Worm (Caenorhabditis elegans): Measurements from ENCODE around the gene trcs-2.

DNA sequence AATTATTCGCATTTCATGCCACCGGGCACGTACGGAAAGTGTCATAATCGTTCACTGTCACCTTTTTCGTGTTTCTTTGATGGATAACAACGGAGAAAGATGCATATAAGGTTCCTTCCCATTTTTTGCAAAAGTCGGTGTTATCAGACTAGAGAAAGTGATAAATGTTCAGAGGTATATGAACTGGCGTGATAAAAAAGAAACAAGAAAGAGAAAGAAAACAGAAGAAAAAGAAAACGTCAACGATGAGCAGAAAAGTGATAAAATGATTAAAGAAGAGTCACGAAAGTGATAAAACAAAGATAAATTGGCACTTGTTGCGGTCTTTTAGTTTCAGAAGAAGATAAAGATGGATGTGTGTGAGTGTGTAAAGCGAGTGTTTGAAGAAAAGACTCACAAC lies 8.0 kb downstream of the trcs-2 start:
- TF ChIP-seq tab-1 (GFP tag; IDR thresholded peaks at IDR 0.05) (no peak), med-1 (GFP tag; optimal IDR thresholded peaks at IDR 0.05; ENCODE audit: insufficient read depth) (no peak), ref-1 (GFP tag; conservative IDR thresholded peaks at IDR 0.05) (no peak), flt-1 (GFP tag; IDR thresholded peaks at IDR 0.05) (no peak), T22C8.4 (GFP tag; IDR thresholded peaks at IDR 0.05) (no peak), klf-2 (GFP tag; conservative IDR thresholded peaks at IDR 0.05) (no peak), cog-1 (tag; optimal IDR thresholded peaks at IDR 0.05) (no peak)

Measured in whole organism, midembryonic.